Worm (Caenorhabditis elegans): ENCODE results near the gene Y57G7A.1.

Y57G7A.1 gene

DNA sequence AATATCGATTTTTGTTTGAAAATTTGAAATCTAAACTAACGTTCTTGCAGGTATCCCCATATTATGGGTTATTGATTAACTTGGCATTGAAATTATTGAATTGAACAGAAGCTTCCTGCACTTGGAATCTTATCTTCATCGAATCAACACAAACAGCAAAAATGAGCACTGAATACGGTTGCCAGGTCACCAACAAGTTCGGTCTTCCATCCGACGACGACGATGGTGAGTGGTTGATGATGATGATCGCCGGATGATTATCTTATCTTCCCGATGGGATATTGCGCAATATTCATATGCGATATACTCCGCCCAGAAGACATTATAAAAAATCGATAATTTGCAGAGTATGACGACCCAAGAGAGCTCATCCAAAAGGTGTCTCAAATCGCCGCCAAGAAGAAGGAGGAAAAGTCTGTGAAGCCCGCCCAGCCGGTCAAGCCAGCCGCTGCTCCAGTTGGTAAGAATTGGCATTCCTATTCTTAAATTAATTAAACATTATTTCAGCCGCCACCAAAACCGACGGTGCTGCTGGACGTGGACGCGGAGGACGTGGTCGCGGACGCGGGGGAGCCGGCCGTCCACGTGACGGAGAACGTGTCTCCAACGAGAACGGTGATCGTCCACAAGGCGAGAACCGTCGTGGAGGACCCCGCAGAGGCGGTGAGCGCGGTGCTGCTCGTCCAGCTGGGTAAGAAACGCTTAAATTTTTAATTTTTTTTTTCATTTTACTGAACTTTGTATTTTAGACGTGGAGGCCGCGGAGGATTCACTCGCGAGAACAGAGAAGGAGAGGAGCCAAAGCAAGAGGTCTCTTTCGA, 22.9 kb downstream of the Y57G7A.1 start, which contains the start of gene vig-1 (continued):
- TF ChIP-seq tbx-9 (tag; optimal IDR thresholded peaks at IDR 0.05; ENCODE audit: borderline replicate concordance) (no peak), somi-1 (GFP tag; optimal IDR thresholded peaks at IDR 0.05) (no peak), nhr-120 (GFP tag; IDR thresholded peaks at IDR 0.05) (no peak), cebp-1 (GFP tag; IDR thresholded peaks at IDR 0.05) (no peak), cebp-1 (tag; optimal IDR thresholded peaks at IDR 0.05) (peak; percentile 28), let-607 (tag; optimal IDR thresholded peaks at IDR 0.05) (no peak), hlh-12 (tag; optimal IDR thresholded peaks at IDR 0.05) (no peak), ekl-4 (GFP tag; IDR thresholded peaks at IDR 0.05) (no peak; the same call in 1 of the 2 replicates), ccch-3 (GFP tag; optimal IDR thresholded peaks at IDR 0.05) (no peak), nfya-2 (GFP tag; IDR thresholded peaks at IDR 0.05) (no peak), aptf-3 (GFP tag; IDR thresholded peaks at IDR 0.05) (no peak), dpff-1 (tag; optimal IDR thresholded peaks at IDR 0.05) (no peak), attf-5 (GFP tag; optimal IDR thresholded peaks at IDR 0.05) (peak; percentile 24), nfyb-1 (GFP tag; IDR thresholded peaks at IDR 0.05) (no peak), sdz-38 (tag; optimal IDR thresholded peaks at IDR 0.05) (no peak), C17E4.6 (GFP tag; IDR thresholded peaks at IDR 0.05) (no peak), rcor-1 (GFP tag; IDR thresholded peaks at IDR 0.05) (no peak), mxl-1 (tag; optimal IDR thresholded peaks at IDR 0.05) (no peak), nhr-179 (tag; optimal IDR thresholded peaks at IDR 0.05) (no peak), nfya-1 (tag; optimal IDR thresholded peaks at IDR 0.05; ENCODE audit: borderline replicate concordance, insufficient read depth) (no peak), ceh-79 (tag; optimal IDR thresholded peaks at IDR 0.05) (no peak), aptf-2 (GFP tag; conservative IDR thresholded peaks at IDR 0.05) (no peak), hlh-26 (GFP tag; conservative IDR thresholded peaks at IDR 0.05) (no peak), F22D6.2 (tag; optimal IDR thresholded peaks at IDR 0.05) (no peak), zfh-2 (GFP tag; conservative IDR thresholded peaks at IDR 0.05) (peak; percentile 90), ztf-6 (GFP tag; IDR thresholded peaks at IDR 0.05) (no peak), hsf-1 (GFP tag; IDR thresholded peaks at IDR 0.05) (no peak), ztf-28 (GFP tag; IDR thresholded peaks at IDR 0.05) (no peak), tbp1 (GFP tag; optimal IDR thresholded peaks at IDR 0.05) (no peak), ztf-18 (tag; optimal IDR thresholded peaks at IDR 0.05) (no peak), hrde-1 (tag; optimal IDR thresholded peaks at IDR 0.05; ENCODE audit: borderline replicate concordance) (no peak), tlf-1 (GFP tag; optimal IDR thresholded peaks at IDR 0.05) (no peak), hmg-20 (GFP tag; IDR thresholded peaks at IDR 0.05) (no peak), lin-35 (GFP tag; optimal IDR thresholded peaks at IDR 0.05) (no peak), B0336.3 (GFP tag; IDR thresholded peaks at IDR 0.05) (peak; percentile 59), ztf-22 (GFP tag; optimal IDR thresholded peaks at IDR 0.05) (no peak), akir-1 (GFP tag; optimal IDR thresholded peaks at IDR 0.05) (no peak), B0019.2 (GFP tag; conservative IDR thresholded peaks at IDR 0.05) (no peak), repo-1 (tag; optimal IDR thresholded peaks at IDR 0.05) (no peak), lin-26 (GFP tag; IDR thresholded peaks at IDR 0.05) (0 out of 2 replicates have a peak, but pooled peaks have one; percentile 26), hmg-1.2 (GFP tag; IDR thresholded peaks at IDR 0.05) (no peak), bed-1 (GFP tag; IDR thresholded peaks at IDR 0.05) (no peak), K11D2.4 (GFP tag; IDR thresholded peaks at IDR 0.05) (no peak), Y53F4B.3 (GFP tag; IDR thresholded peaks at IDR 0.05) (no peak), cebp-2 (GFP tag; IDR thresholded peaks at IDR 0.05) (no peak), Y53G8AR.9 (GFP tag; conservative IDR thresholded peaks at IDR 0.05) (peak; percentile 57; the same call in 1 of the 2 replicates), lag-1 (GFP tag; IDR thresholded peaks at IDR 0.05) (no peak), nhr-80 (tag; optimal IDR thresholded peaks at IDR 0.05) (no peak)
